Worm (Caenorhabditis elegans) whole organism, L3 larva: Measurements from ENCODE around the gene mnat-1.

Experiments used
- ama-1 ChIP-seq: fragments of 150-350 bp; optimal IDR thresholded peaks from 2 replicates; lab custom pipeline; 2018
- ceh-9 ChIP-seq: sonication (generic microtip); optimal IDR thresholded peaks from 2 replicates; lab custom pipeline; 2018; ENCODE audit warnings: missing biosample characterization, missing genetic modification characterization
- elt-2 ChIP-seq: sonication (generic microtip); optimal IDR thresholded peaks from 2 replicates; lab custom pipeline; 2016; ENCODE audit warnings: missing genetic modification reagents, mild to moderate bottlenecking, missing genetic modification characterization, missing compliant biosample characterization
- fkh-10 ChIP-seq: sonication (generic microtip); optimal IDR thresholded peaks from 2 replicates; lab custom pipeline; 2017; ENCODE audit warnings: missing biosample characterization, missing genetic modification reagents, missing genetic modification characterization
- nhr-11 ChIP-seq: fragments of 150-350 bp; optimal IDR thresholded peaks from 2 replicates; lab custom pipeline; 2014; ENCODE audit warnings: missing biosample characterization, missing genetic modification characterization

DNA sequence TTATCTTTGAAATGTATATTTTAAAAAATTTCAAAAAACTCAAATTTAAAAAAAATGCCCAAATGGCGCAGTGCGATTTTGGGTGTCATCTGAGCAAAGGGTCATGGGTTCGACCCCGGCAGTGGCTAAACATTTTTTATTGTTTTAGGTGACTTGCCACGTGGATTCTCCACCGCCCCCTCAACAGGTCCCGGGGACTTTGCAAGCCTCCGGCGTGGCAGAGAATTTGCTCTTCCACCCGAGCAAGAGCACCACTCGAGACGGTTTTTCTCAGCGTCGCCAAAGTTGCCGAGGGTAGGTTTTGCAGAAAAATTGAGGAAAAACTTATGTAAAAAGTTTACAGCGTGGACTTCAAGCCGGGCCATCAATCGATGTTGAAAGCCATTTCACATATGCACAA is 33.3 kb downstream of the mnat-1 start:
- TF ChIP-seq nhr-11 (no peak), elt-2 (tag; lab: Kevin White, UChicago) (no peak), ceh-9 (tag; lab: Kevin White, UChicago) (no peak), ama-1 (lab: Kevin White, UChicago) (no peak), fkh-10 (GFP tag; lab: Kevin White, UChicago) (no peak)
